Fruit fly (Drosophila melanogaster): ENCODE measurements around the gene Sgs3.

The Sgs3 gene

DNA sequence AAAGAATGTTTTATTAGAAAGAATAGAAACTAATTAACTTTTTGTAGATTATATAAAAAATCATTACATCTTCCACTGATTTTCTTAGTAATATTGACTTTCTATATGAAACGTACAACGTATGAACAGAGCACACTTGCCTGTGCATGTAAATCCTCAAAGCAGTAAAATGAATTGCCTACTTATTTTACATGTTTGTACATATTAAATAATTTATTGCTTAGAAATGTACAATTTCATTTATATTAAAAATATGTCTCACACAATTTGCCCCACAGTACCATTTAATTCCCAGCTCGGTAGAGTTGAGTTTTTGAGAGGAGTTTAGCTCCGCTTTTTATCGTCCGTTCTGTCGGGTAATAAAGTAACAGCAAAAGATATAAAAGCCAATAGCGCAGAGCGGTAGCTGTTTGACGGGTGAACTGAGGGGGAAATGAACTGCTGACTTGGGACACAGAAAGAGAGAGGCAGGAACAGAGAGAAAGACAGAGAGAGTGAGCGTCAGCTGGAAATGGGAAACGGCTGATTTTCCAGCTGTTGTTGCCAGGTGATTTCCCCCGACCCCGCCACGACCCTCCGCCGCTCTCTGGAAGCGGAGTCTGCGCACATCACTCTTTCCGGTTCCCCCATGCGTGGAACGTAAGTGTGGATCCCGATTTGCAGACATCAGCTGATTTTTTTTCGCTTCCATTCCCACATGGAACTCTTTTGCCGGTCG is 18.8 kb upstream of the Sgs3 start (continued):
- TF ChIP-seq Bgb (GFP tag; IDR thresholded peaks at IDR 0.05; ENCODE audit: partially characterized antibody) (peak; percentile 31; the same call in 1 of the 2 replicates), CG8290 (GFP tag; optimal IDR thresholded peaks at IDR 0.05) (no peak), CG8290 (tag; optimal IDR thresholded peaks at IDR 0.05) (peak in 1 of 2 experiments; percentile 44), lab (GFP tag; optimal IDR thresholded peaks at IDR 0.05) (peak; percentile 45), onecut (GFP tag; IDR thresholded peaks at IDR 0.05) (peak; percentile 51), grn (GFP tag; optimal IDR thresholded peaks at IDR 0.05) (no peak), CG15601 (tag; optimal IDR thresholded peaks at IDR 0.05) (no peak), PHDP (tag; optimal IDR thresholded peaks at IDR 0.05) (peak; percentile 8), CG9727 (GFP tag; optimal IDR thresholded peaks at IDR 0.05) (peak; percentile 16), scrt (GFP tag; optimal IDR thresholded peaks at IDR 0.05) (peak; percentile 40), CG18599 (GFP tag; optimal IDR thresholded peaks at IDR 0.05) (peak; percentile 58), CG10431 (GFP tag; optimal IDR thresholded peaks at IDR 0.05) (peak; percentile 51), CG34224 (GFP tag; IDR thresholded peaks at IDR 0.05; ENCODE audit: partially characterized antibody) (peak; percentile 73)

DNA sequence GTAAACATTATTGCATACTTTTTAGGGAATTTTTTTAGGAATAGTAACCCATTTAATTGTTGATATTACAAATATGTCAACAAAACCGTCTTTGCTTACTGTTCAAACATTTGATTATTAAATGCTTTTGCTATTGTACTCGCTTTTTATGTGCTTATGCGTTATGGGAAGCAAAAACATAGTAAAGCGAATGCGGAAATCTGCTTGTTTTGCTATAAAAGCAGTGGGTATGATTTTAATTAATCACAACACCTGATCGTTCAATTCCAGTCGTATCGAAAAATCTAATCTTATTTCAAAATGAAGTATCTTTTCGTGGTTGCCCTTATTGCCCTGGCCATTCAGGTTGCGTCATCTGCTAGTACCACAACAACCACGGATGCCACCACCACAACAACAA is 3.7 kb upstream of the Sgs3 start, which contains the start of gene CG33500:
Gene CG33500, plus strand, starts transcription at position 301 of the 400 bp plus-strand sequence.
- TF ChIP-seq Hmr (GFP tag; optimal IDR thresholded peaks at IDR 0.05) (peak; percentile 29), Dip2 (GFP tag; IDR thresholded peaks at IDR 0.05) (no peak), Med (GFP tag) (peak; percentile 42), D (optimal IDR thresholded peaks at IDR 0.05) (no peak), D (GFP tag; optimal IDR thresholded peaks at IDR 0.05) (no peak), CG8290 (GFP tag; optimal IDR thresholded peaks at IDR 0.05) (no peak), CG8290 (tag; optimal IDR thresholded peaks at IDR 0.05) (peak in 1 of 2 experiments; percentile 8), Sin3A (optimal IDR thresholded peaks at IDR 0.05) (no peak), stc (GFP tag; IDR thresholded peaks at IDR 0.05) (no peak), danr (GFP tag; IDR thresholded peaks at IDR 0.05) (no peak), CG12659 (GFP tag; optimal IDR thresholded peaks at IDR 0.05) (no peak)

DNA sequence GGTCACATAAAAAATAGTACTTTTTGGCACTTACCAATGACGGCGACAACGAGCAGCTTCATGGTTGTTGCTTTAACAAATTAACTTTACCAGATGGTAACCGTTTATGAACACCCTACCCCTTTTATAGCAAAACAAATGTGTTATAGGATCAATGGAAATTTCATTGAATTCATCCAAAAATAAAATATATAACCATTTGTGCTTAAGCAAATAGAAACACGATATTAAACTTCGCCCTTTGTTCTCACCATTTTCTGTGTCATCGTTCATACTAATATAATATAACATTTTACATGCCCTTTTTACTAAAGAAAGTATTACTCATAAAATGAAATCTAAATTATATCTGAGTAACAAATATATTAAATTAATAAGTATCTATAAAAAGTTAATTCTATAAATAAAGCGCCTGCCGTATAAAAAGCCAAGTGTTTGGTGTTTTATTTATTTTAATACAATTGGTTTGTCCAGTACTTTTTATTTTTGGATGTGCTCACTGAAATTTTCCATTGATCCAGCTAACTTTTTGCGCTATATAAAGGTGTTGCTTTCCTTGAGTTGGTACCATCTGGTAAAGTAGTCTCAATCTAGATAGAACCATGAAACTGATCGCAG is 2.6 kb upstream of the Sgs3 start, which contains the start of the genes Sgs8 and Sgs7:
Gene Sgs8, minus strand, starts transcription at position 101 of the 618 bp plus-strand sequence.
Gene Sgs7, plus strand, starts transcription at position 568 of the 618 bp plus-strand sequence.
- TF ChIP-seq B-H1 (GFP tag; IDR thresholded peaks at IDR 0.05) (no peak), PHDP (tag; optimal IDR thresholded peaks at IDR 0.05) (no peak), ewg (GFP tag; optimal IDR thresholded peaks at IDR 0.05) (no peak), CG12236 (GFP tag; optimal IDR thresholded peaks at IDR 0.05) (no peak), jigr1 (GFP tag; IDR thresholded peaks at IDR 0.05) (no peak), CG17385 (GFP tag; optimal IDR thresholded peaks at IDR 0.05) (no peak), CG4424 (GFP tag; optimal IDR thresholded peaks at IDR 0.05) (no peak), da (GFP tag; optimal IDR thresholded peaks at IDR 0.05) (no peak), Ssrp (tag; optimal IDR thresholded peaks at IDR 0.05) (no peak), CG15479 (GFP tag; optimal IDR thresholded peaks at IDR 0.05) (no peak), Abd-B (GFP tag; optimal IDR thresholded peaks at IDR 0.05) (no peak), sima (GFP tag; optimal IDR thresholded peaks at IDR 0.05) (no peak), CG6683 (GFP tag; optimal IDR thresholded peaks at IDR 0.05) (no peak), CG13775 (GFP tag; optimal IDR thresholded peaks at IDR 0.05) (no peak), CG34376 (GFP tag; optimal IDR thresholded peaks at IDR 0.05) (no peak), Ravus (GFP tag; IDR thresholded peaks at IDR 0.05) (no peak), jumu (GFP tag; optimal IDR thresholded peaks at IDR 0.05) (no peak), Dip3 (GFP tag; optimal IDR thresholded peaks at IDR 0.05) (no peak), Rfx (GFP tag; IDR thresholded peaks at IDR 0.05) (no peak)

All from whole organism, embryonic.